Worm (Caenorhabditis elegans) whole organism, L2 larva: ENCODE data around the gene Y73B6BL.47.
"Not testable (repeated sequence)": the region's sequence is repeated elsewhere in the genome, so short reads cannot be mapped to it uniquely, and the experiment has no call there.

Source experiments
- R02D3.7 ChIP-seq: fragments of 150-350 bp; optimal IDR thresholded peaks from 2 replicates; lab custom pipeline; 2014; ENCODE audit warnings: missing biosample characterization, missing genetic modification characterization
- Y55F3AM.14 ChIP-seq: fragments of 200-800 bp; sonication (Bioruptor generic); optimal IDR thresholded peaks from 2 replicates; lab custom pipeline; 2018; ENCODE audit warnings: mild to moderate bottlenecking, missing genetic modification characterization, missing compliant biosample characterization
- ZK546.5 ChIP-seq: sonication (generic microtip); optimal IDR thresholded peaks from 2 replicates; lab custom pipeline; 2017; ENCODE audit warnings: missing biosample characterization, missing genetic modification characterization
- alr-1 ChIP-seq: fragments of 150-350 bp; optimal IDR thresholded peaks from 2 replicates; lab custom pipeline; 2014; ENCODE audit warnings: missing biosample characterization, missing genetic modification characterization
- ama-1 ChIP-seq: fragments of 150-350 bp; optimal IDR thresholded peaks from 2 replicates; lab custom pipeline; 2018; ENCODE audit warnings: inconsistent platforms
- ceh-16 ChIP-seq: fragments of 150-350 bp; optimal IDR thresholded peaks from 2 replicates; lab custom pipeline; 2014; ENCODE audit warnings: missing biosample characterization, missing genetic modification characterization
- ceh-82 ChIP-seq: fragments of 150-350 bp; optimal IDR thresholded peaks from 2 replicates; lab custom pipeline; 2014; ENCODE audit warnings: missing biosample characterization, missing genetic modification characterization
- crh-2 ChIP-seq: sonication (generic microtip); optimal IDR thresholded peaks from 2 replicates; lab custom pipeline; 2017; ENCODE audit warnings: missing biosample characterization, missing genetic modification characterization
- egl-27 ChIP-seq: sonication (generic microtip); optimal IDR thresholded peaks from 3 replicates; lab custom pipeline; 2017; ENCODE audit warnings: missing biosample characterization, missing genetic modification reagents, missing genetic modification characterization
- elt-1 ChIP-seq: fragments of 150-350 bp; optimal IDR thresholded peaks from 2 replicates; lab custom pipeline; 2014; ENCODE audit warnings: missing biosample characterization, missing genetic modification characterization
- elt-3 ChIP-seq: sonication (generic microtip); optimal IDR thresholded peaks from 2 replicates; lab custom pipeline; 2017; ENCODE audit warnings: missing biosample characterization, missing genetic modification characterization
- fos-1 ChIP-seq: fragments of 150-350 bp; optimal IDR thresholded peaks from 2 replicates; lab custom pipeline; 2014; ENCODE audit warnings: missing biosample characterization, missing genetic modification characterization
- gmeb-1 ChIP-seq: fragments of 150-350 bp; optimal IDR thresholded peaks from 2 replicates; lab custom pipeline; 2014; ENCODE audit warnings: missing biosample characterization, missing genetic modification characterization
- lin-11 ChIP-seq: fragments of 150-350 bp; sonication (generic microtip); optimal IDR thresholded peaks from 2 replicates; lab custom pipeline; 2014; ENCODE audit warnings: missing biosample characterization, missing genetic modification characterization, inconsistent platforms, mixed read lengths
- lin-13 ChIP-seq: fragments of 150-350 bp; optimal IDR thresholded peaks from 2 replicates; lab custom pipeline; 2014; ENCODE audit warnings: missing biosample characterization, missing genetic modification reagents, missing genetic modification characterization
- mab-5 ChIP-seq: fragments of 150-350 bp; optimal IDR thresholded peaks from 2 replicates; lab custom pipeline; 2014; ENCODE audit warnings: missing biosample characterization, missing genetic modification characterization
- mbf-1 ChIP-seq: sonication (generic microtip); optimal IDR thresholded peaks from 2 replicates; lab custom pipeline; 2017; ENCODE audit warnings: missing biosample characterization, missing genetic modification characterization
- mdl-1 ChIP-seq, 2 experiments: fragments of 150-350 bp in 1 of 2; sonication (generic microtip) in 1 of 2; optimal IDR thresholded peaks; 2 replicates each; lab custom pipeline; 2017; ENCODE audit warnings: missing biosample characterization in 2 of 2, missing genetic modification characterization in 2 of 2
- nhr-11 ChIP-seq: fragments of 150-350 bp; optimal IDR thresholded peaks from 2 replicates; lab custom pipeline; 2014; ENCODE audit warnings: missing biosample characterization, missing genetic modification characterization
- nhr-129 ChIP-seq: fragments of 150-350 bp; optimal IDR thresholded peaks from 2 replicates; lab custom pipeline; 2014; ENCODE audit warnings: missing biosample characterization, missing genetic modification characterization
- nhr-21 ChIP-seq: fragments of 150-350 bp; optimal IDR thresholded peaks from 2 replicates; lab custom pipeline; 2014; ENCODE audit warnings: missing biosample characterization, missing genetic modification characterization
- nhr-23 ChIP-seq: fragments of 150-350 bp; optimal IDR thresholded peaks from 2 replicates; lab custom pipeline; 2014; ENCODE audit warnings: missing biosample characterization, missing genetic modification reagents, missing genetic modification characterization
- nhr-237 ChIP-seq: fragments of 150-350 bp; optimal IDR thresholded peaks from 2 replicates; lab custom pipeline; 2014; ENCODE audit warnings: missing biosample characterization, missing genetic modification characterization
- nhr-25 ChIP-seq: fragments of 150-350 bp; sonication (generic microtip); optimal IDR thresholded peaks from 3 replicates; lab custom pipeline; 2014; ENCODE audit warnings: missing biosample characterization, missing genetic modification characterization
- nhr-77 ChIP-seq: fragments of 150-350 bp; optimal IDR thresholded peaks from 2 replicates; lab custom pipeline; 2014; ENCODE audit warnings: missing biosample characterization, missing genetic modification characterization
- sem-4 ChIP-seq: fragments of 150-350 bp; optimal IDR thresholded peaks from 2 replicates; lab custom pipeline; 2014; ENCODE audit warnings: missing biosample characterization, missing genetic modification reagents, missing genetic modification characterization
- sma-3 ChIP-seq: sonication (generic microtip); optimal IDR thresholded peaks from 2 replicates; lab custom pipeline; 2016; ENCODE audit warnings: missing genetic modification reagents, missing genetic modification characterization, missing compliant biosample characterization
- unc-39 ChIP-seq: fragments of 150-350 bp; optimal IDR thresholded peaks from 2 replicates; lab custom pipeline; 2014; ENCODE audit warnings: missing biosample characterization, missing genetic modification characterization
- unc-55 ChIP-seq: fragments of 150-350 bp; sonication (generic microtip); optimal IDR thresholded peaks from 3 replicates; lab custom pipeline; 2014; ENCODE audit warnings: missing biosample characterization, missing genetic modification reagents, missing genetic modification characterization
- unc-62 ChIP-seq: fragments of 150-350 bp; optimal IDR thresholded peaks from 2 replicates; lab custom pipeline; 2014; ENCODE audit warnings: missing biosample characterization, missing genetic modification reagents, missing genetic modification characterization
- zag-1 ChIP-seq: fragments of 150-350 bp; optimal IDR thresholded peaks from 2 replicates; lab custom pipeline; 2014; ENCODE audit warnings: missing biosample characterization, missing genetic modification characterization
- ztf-1 ChIP-seq: fragments of 200-800 bp; sonication (Bioruptor generic); conservative IDR thresholded peaks from 2 replicates; pipeline ENCODE4 v1.3.6; 2022; ENCODE audit warnings: missing genetic modification characterization, missing compliant biosample characterization
- ztf-11 ChIP-seq: sonication (generic microtip); optimal IDR thresholded peaks from 2 replicates; lab custom pipeline; 2017; ENCODE audit warnings: missing biosample characterization, missing genetic modification characterization

Gene Y73B6BL.47

ce11 chrIV:6336748-6337147, 25.0 kb upstream of the Y73B6BL.47 start (continued):
- peak; percentile 62 for TF ChIP-seq lin-11 (tag; lab: Kevin White, UChicago)
- TF ChIP-seq, all 48 proteins: peak for 33

- no peak for TF ChIP-seq crh-2 (tag; lab: Kevin White, UChicago)
- no peak for TF ChIP-seq unc-62 (GFP tag; lab: Kevin White, UChicago)
- TF ChIP-seq gmeb-1 (tag; lab: Kevin White, UChicago) = no peak
- no peak for TF ChIP-seq zag-1
- TF ChIP-seq Y55F3AM.14 (GFP tag; lab: Kevin White, UChicago) = no peak
- no peak for TF ChIP-seq nhr-77
- no peak for TF ChIP-seq nhr-21 (tag; lab: Kevin White, UChicago)
- TF ChIP-seq R02D3.7 = no peak
- TF ChIP-seq ZK546.5 = no peak
- no peak for TF ChIP-seq fos-1 (tag; lab: Kevin White, UChicago)
- no peak for TF ChIP-seq mdl-1 (tag; optimal IDR thresholded peaks at IDR 0.05; lab: Kevin White, UChicago)
- no peak for TF ChIP-seq alr-1 (tag; lab: Kevin White, UChicago)
Observed at ce11 chrIV:6337353-6337752, 24.4 kb upstream of the Y73B6BL.47 start, which contains the start of gene ipla-6. Gene ipla-6, plus strand, starts transcription at chrIV:6337653.

- TF ChIP-seq egl-27 (tag; lab: Kevin White, UChicago) (no peak), ztf-1 (GFP tag; lab: Robert Waterston, UW) (no peak), elt-3 (tag; lab: Kevin White, UChicago) (no peak), ZK546.5 (no peak), mab-5 (tag; lab: Kevin White, UChicago) (no peak), alr-1 (tag; lab: Kevin White, UChicago) (no peak), nhr-23 (tag; lab: Kevin White, UChicago) (no peak), crh-2 (tag; lab: Kevin White, UChicago) (no peak), ama-1 (lab: Kevin White, UChicago) (no peak), unc-62 (GFP tag; lab: Kevin White, UChicago) (no peak), fos-1 (tag; lab: Kevin White, UChicago) (no peak), lin-11 (tag; lab: Kevin White, UChicago) (no peak), ceh-82 (tag; lab: Kevin White, UChicago) (no peak), nhr-237 (tag; lab: Kevin White, UChicago) (no peak), nhr-11 (no peak)
Observed at ce11 chrIV:6342431-6342830, 19.3 kb upstream of the Y73B6BL.47 start, which contains the start of gene Y73B6BL.288. Gene Y73B6BL.288, minus strand, starts transcription at chrIV:6342531.

DNA sequence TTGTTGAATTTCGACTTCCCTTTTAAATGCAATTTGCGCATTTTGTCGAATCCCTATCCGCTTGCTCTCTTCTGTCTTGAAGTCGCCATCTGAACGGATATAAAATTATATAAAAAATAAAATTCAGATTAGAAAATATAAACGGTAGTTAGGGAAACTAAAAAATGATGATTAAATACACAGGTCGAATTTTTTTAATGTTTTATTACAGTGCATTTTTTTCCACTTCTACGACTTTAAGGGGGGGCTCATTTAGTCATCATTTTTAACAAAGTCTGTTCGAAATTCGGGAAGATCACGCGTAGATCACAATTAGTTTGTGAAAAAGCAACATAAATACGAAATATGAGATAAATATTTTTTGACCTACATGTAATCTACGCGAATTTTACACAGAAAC, 18.9 kb upstream of the Y73B6BL.47 start, which contains the start of gene Y73B6BL.14:
Y73B6BL.14 (minus strand) TSS at position 101 of the 400 bp plus-strand sequence.
- TF ChIP-seq nhr-77 (no peak), mbf-1 (tag; lab: Kevin White, UChicago) (no peak), unc-39 (tag; lab: Kevin White, UChicago) (no peak), mab-5 (tag; lab: Kevin White, UChicago) (no peak), nhr-129 (no peak), nhr-25 (tag; lab: Kevin White, UChicago) (no peak), ZK546.5 (no peak), ceh-16 (tag; lab: Kevin White, UChicago) (no peak), ceh-82 (tag; lab: Kevin White, UChicago) (no peak), sma-3 (GFP tag; lab: Kevin White, UChicago) (no peak), gmeb-1 (tag; lab: Kevin White, UChicago) (no peak), ztf-11 (tag; lab: Kevin White, UChicago) (no peak), lin-13 (GFP tag; lab: Kevin White, UChicago) (no peak), zag-1 (no peak), egl-27 (tag; lab: Kevin White, UChicago) (no peak), elt-3 (tag; lab: Kevin White, UChicago) (no peak), unc-55 (no peak)

- not testable (repeated sequence) for TF ChIP-seq sem-4; egl-27 (tag; lab: Kevin White, UChicago); elt-1 (tag; lab: Kevin White, UChicago)
Observed at ce11 chrIV:6347213-6347612, 14.6 kb upstream of the Y73B6BL.47 start, which contains the start of gene Y73B6BL.289. Gene Y73B6BL.289, plus strand, starts transcription at chrIV:6347513.
